Worm (Caenorhabditis elegans) whole organism, late embryonic: ENCODE results near the gene F42E11.3.

Source experiments
- K02D7.2 ChIP-seq: sonication (generic microtip); optimal IDR thresholded peaks from 2 replicates; lab custom pipeline; 2017; ENCODE audit warnings: mild to moderate bottlenecking, missing genetic modification characterization, missing compliant biosample characterization
- ama-1 ChIP-seq: fragments of 150-350 bp; optimal IDR thresholded peaks from 2 replicates; lab custom pipeline; 2014
- ceh-45 ChIP-seq: fragments of 200-800 bp; sonication (Bioruptor generic); IDR thresholded peaks from 2 replicates; pipeline ENCODE4 v1.3.6; 2022; ENCODE audit warnings: missing genetic modification reagents, missing genetic modification characterization, missing compliant biosample characterization
- che-1 ChIP-seq: sonication (generic microtip); optimal IDR thresholded peaks from 2 replicates; lab custom pipeline; 2016; ENCODE audit warnings: mild to moderate bottlenecking, missing genetic modification characterization, missing compliant biosample characterization
- hlh-13 ChIP-seq: fragments of 200-800 bp; sonication (Bioruptor generic); optimal IDR thresholded peaks from 2 replicates; lab custom pipeline; 2018; ENCODE audit warnings: mild to moderate bottlenecking, missing genetic modification characterization, missing compliant biosample characterization
- mec-3 ChIP-seq: sonication (generic microtip); optimal IDR thresholded peaks from 2 replicates; lab custom pipeline; 2016; ENCODE audit warnings: borderline replicate concordance, missing genetic modification characterization, missing compliant biosample characterization
- nhr-11 ChIP-seq: fragments of 150-350 bp; optimal IDR thresholded peaks from 2 replicates; lab custom pipeline; 2014; ENCODE audit warnings: missing biosample characterization, missing genetic modification characterization
- pag-3 ChIP-seq: sonication (generic microtip); optimal IDR thresholded peaks from 2 replicates; lab custom pipeline; 2016; ENCODE audit warnings: missing compliant biosample characterization, missing genetic modification characterization, borderline replicate concordance
- pax-1 ChIP-seq: fragments of 150-350 bp; optimal IDR thresholded peaks from 2 replicates; lab custom pipeline; 2014; ENCODE audit warnings: missing biosample characterization, missing genetic modification characterization
- unc-55 ChIP-seq: sonication (generic microtip); optimal IDR thresholded peaks from 2 replicates; lab custom pipeline; 2017; ENCODE audit warnings: missing biosample characterization, missing genetic modification reagents, missing genetic modification characterization

- TF ChIP-seq nhr-11 (no peak), hlh-13 (GFP tag; lab: Kevin White, UChicago) (no peak), mec-3 (tag; lab: Kevin White, UChicago) (no peak), pag-3 (tag; lab: Kevin White, UChicago) (no peak), pax-1 (tag; lab: Kevin White, UChicago) (no peak), ceh-45 (GFP tag; lab: Robert Waterston, UW) (no peak), ama-1 (lab: Kevin White, UChicago) (no peak), che-1 (tag; lab: Kevin White, UChicago) (no peak), K02D7.2 (tag; lab: Kevin White, UChicago) (no peak), unc-55 (GFP tag; lab: Kevin White, UChicago) (no peak)
Measured at ce11 chrX:11385916-11386315, 10.5 kb upstream of the F42E11.3 start.
